Worm (Caenorhabditis elegans) whole organism, young adult: ENCODE results near the gene T22F3.11.

Experiments
- B0035.1 ChIP-seq: sonication (generic microtip); optimal IDR thresholded peaks from 2 replicates; lab custom pipeline; 2016; ENCODE audit warnings: missing genetic modification characterization, mild to moderate bottlenecking, missing compliant biosample characterization, missing genotype, missing genetic modification reagents
- B0336.3 ChIP-seq: fragments of 200-800 bp; sonication (Bioruptor generic); IDR thresholded peaks from 2 replicates; pipeline ENCODE4 v1.3.6; 2022; ENCODE audit warnings: missing genetic modification characterization, missing compliant biosample characterization
- D2030.7 ChIP-seq: fragments of 200-800 bp; sonication (Bioruptor generic); IDR thresholded peaks from 2 replicates; pipeline ENCODE4 v1.3.6; 2022; ENCODE audit warnings: missing genetic modification reagents, missing genetic modification characterization, missing compliant biosample characterization
- F22D6.2 ChIP-seq: sonication (generic microtip); optimal IDR thresholded peaks from 2 replicates; lab custom pipeline; 2016; ENCODE audit warnings: mild to moderate bottlenecking, missing genetic modification characterization, missing compliant biosample characterization
- F23B12.7 ChIP-seq: sonication (generic microtip); optimal IDR thresholded peaks from 2 replicates; lab custom pipeline; 2017; ENCODE audit warnings: missing genetic modification characterization, mild to moderate bottlenecking, missing compliant biosample characterization, antibody characterized with exemption, moderate library complexity; ENCODE audit not compliant: insufficient read depth
- F33H1.4 ChIP-seq: fragments of 200-800 bp; sonication (Bioruptor generic); IDR thresholded peaks from 2 replicates; pipeline ENCODE4 v1.3.6; 2022; ENCODE audit warnings: missing genetic modification reagents, missing genetic modification characterization, missing compliant biosample characterization
- F37B4.10 ChIP-seq: fragments of 200-800 bp; sonication (Bioruptor generic); IDR thresholded peaks from 2 replicates; pipeline ENCODE4 v1.3.6; 2022; ENCODE audit warnings: missing genetic modification characterization, missing compliant biosample characterization
- F55B11.4 ChIP-seq: sonication (generic microtip); optimal IDR thresholded peaks from 2 replicates; lab custom pipeline; 2016; ENCODE audit warnings: missing compliant biosample characterization, missing genetic modification characterization, borderline replicate concordance; ENCODE audit not compliant: insufficient read depth
- Y79H2A.3 ChIP-seq: fragments of 200-800 bp; sonication (Bioruptor generic); conservative IDR thresholded peaks from 2 replicates; pipeline ENCODE4 v1.3.6; 2022; ENCODE audit warnings: missing genetic modification reagents, missing genetic modification characterization, missing compliant biosample characterization
- ZK185.1 ChIP-seq: sonication (generic microtip); optimal IDR thresholded peaks from 2 replicates; lab custom pipeline; 2016; ENCODE audit warnings: mild to moderate bottlenecking, missing genetic modification characterization, missing compliant biosample characterization; ENCODE audit not compliant: poor library complexity, severe bottlenecking
- ama-1 ChIP-seq, 3 experiments: fragments of 150-350 bp in 1 of 3; sonication (generic microtip) in 2 of 3; optimal IDR thresholded peaks; 2 replicates each; lab custom pipeline; 2014 to 2018; ENCODE audit warnings: missing biosample characterization in 2 of 3, missing genetic modification characterization in 2 of 3, missing genetic modification reagents in 2 of 3
- atf-7 ChIP-seq: sonication (generic microtip); optimal IDR thresholded peaks from 2 replicates; lab custom pipeline; 2017; ENCODE audit warnings: mild to moderate bottlenecking, missing genetic modification characterization, missing compliant biosample characterization
- attf-5 ChIP-seq: fragments of 200-800 bp; sonication (Bioruptor generic); optimal IDR thresholded peaks from 2 replicates; lab custom pipeline; 2018; ENCODE audit warnings: mild to moderate bottlenecking, missing genetic modification characterization, missing compliant biosample characterization
- cebp-1 ChIP-seq, 2 experiments: fragments of 200-800 bp in 1 of 2; sonication (Bioruptor generic) in 1 of 2; sonication (generic microtip) in 1 of 2; IDR thresholded peaks in 1 of 2; optimal IDR thresholded peaks in 1 of 2; 2 replicates each; pipeline versions ENCODE4 v1.3.6 to Lab custom; 2017 to 2022; ENCODE audit warnings: missing compliant biosample characterization in 2 of 2, missing genetic modification characterization in 2 of 2, mild to moderate bottlenecking in 1 of 2, missing genetic modification reagents in 1 of 2, moderate library complexity in 1 of 2
- die-1 ChIP-seq: sonication (generic microtip); optimal IDR thresholded peaks from 2 replicates; lab custom pipeline; 2016; ENCODE audit warnings: missing genotype, mild to moderate bottlenecking, missing genetic modification characterization, missing compliant biosample characterization
- dox-1 ChIP-seq: fragments of 200-800 bp; sonication (Bioruptor generic); IDR thresholded peaks from 2 replicates; pipeline ENCODE4 v1.3.6; 2022; ENCODE audit warnings: missing genetic modification reagents, missing genetic modification characterization, missing compliant biosample characterization
- dpff-1 ChIP-seq: sonication (generic microtip); optimal IDR thresholded peaks from 2 replicates; lab custom pipeline; 2017; ENCODE audit warnings: mild to moderate bottlenecking, missing genetic modification characterization, missing compliant biosample characterization
- efl-1 ChIP-seq: fragments of 150-350 bp; optimal IDR thresholded peaks from 2 replicates; lab custom pipeline; 2014; ENCODE audit warnings: missing biosample characterization, missing genetic modification reagents, missing genetic modification characterization
- fkh-3 ChIP-seq: sonication (generic microtip); optimal IDR thresholded peaks from 2 replicates; lab custom pipeline; 2016; ENCODE audit warnings: mild to moderate bottlenecking, missing genetic modification characterization, missing compliant biosample characterization
- gei-17 ChIP-seq: fragments of 200-800 bp; sonication (Bioruptor generic); optimal IDR thresholded peaks from 2 replicates; lab custom pipeline; 2018; ENCODE audit warnings: mild to moderate bottlenecking, missing genetic modification characterization, missing compliant biosample characterization
- lag-1 ChIP-seq: fragments of 200-800 bp; sonication (Bioruptor generic); IDR thresholded peaks from 2 replicates; pipeline ENCODE4 v1.3.6; 2022; ENCODE audit warnings: missing genetic modification reagents, missing genetic modification characterization, missing compliant biosample characterization
- let-526 ChIP-seq: fragments of 200-800 bp; sonication (Bioruptor generic); IDR thresholded peaks from 2 replicates; pipeline ENCODE4 v1.3.6; 2022; ENCODE audit warnings: missing genetic modification reagents, missing genetic modification characterization, missing compliant biosample characterization
- let-607 ChIP-seq, 2 experiments: fragments of 200-800 bp in 1 of 2; sonication (Bioruptor generic) in 1 of 2; sonication (generic microtip) in 1 of 2; optimal IDR thresholded peaks; 2 replicates each; lab custom pipeline; 2016 to 2018; ENCODE audit warnings: mild to moderate bottlenecking in 2 of 2, missing compliant biosample characterization in 2 of 2, missing genetic modification characterization in 2 of 2, moderate library complexity in 2 of 2, missing genotype in 1 of 2
- lin-54 ChIP-seq: fragments of 200-800 bp; sonication (Bioruptor generic); optimal IDR thresholded peaks from 2 replicates; lab custom pipeline; 2018; ENCODE audit warnings: mild to moderate bottlenecking, missing genetic modification characterization, missing compliant biosample characterization
- madf-10 ChIP-seq: sonication (generic microtip); optimal IDR thresholded peaks from 2 replicates; lab custom pipeline; 2016; ENCODE audit warnings: mild to moderate bottlenecking, missing genetic modification characterization, missing compliant biosample characterization
- mcd-1 ChIP-seq: fragments of 200-800 bp; sonication (Bioruptor generic); IDR thresholded peaks from 2 replicates; pipeline ENCODE4 v1.3.6; 2022; ENCODE audit warnings: missing genetic modification reagents, missing genetic modification characterization, missing compliant biosample characterization
- nfya-1 ChIP-seq: sonication (generic microtip); optimal IDR thresholded peaks from 2 replicates; lab custom pipeline; 2017; ENCODE audit warnings: antibody characterized with exemption, missing compliant biosample characterization, missing genetic modification characterization, borderline replicate concordance; ENCODE audit not compliant: insufficient read depth
- nfyb-1 ChIP-seq: fragments of 200-800 bp; sonication (Bioruptor generic); IDR thresholded peaks from 2 replicates; pipeline ENCODE4 v1.3.6; 2022; ENCODE audit warnings: missing genetic modification reagents, missing genetic modification characterization, missing compliant biosample characterization
- nhr-80 ChIP-seq: sonication (generic microtip); optimal IDR thresholded peaks from 2 replicates; lab custom pipeline; 2016; ENCODE audit warnings: missing genetic modification characterization, missing compliant biosample characterization
- nhr-90 ChIP-seq: sonication (generic microtip); optimal IDR thresholded peaks from 2 replicates; lab custom pipeline; 2016; ENCODE audit warnings: missing genotype, mild to moderate bottlenecking, missing genetic modification characterization, missing compliant biosample characterization
- pbrm-1 ChIP-seq: fragments of 200-800 bp; sonication (Bioruptor generic); IDR thresholded peaks from 2 replicates; pipeline ENCODE4 v1.3.6; 2022; ENCODE audit warnings: missing genetic modification reagents, missing genetic modification characterization, missing compliant biosample characterization
- rpc-1 ChIP-seq, 2 experiments: fragments of 150-350 bp in 1 of 2; sonication (generic microtip) in 1 of 2; optimal IDR thresholded peaks; 2 replicates each; lab custom pipeline; 2014 to 2018; ENCODE audit warnings: missing biosample characterization in 1 of 2, missing genetic modification characterization in 1 of 2, missing genetic modification reagents in 1 of 2, missing genotype in 1 of 2
- snpc-4 ChIP-seq, 5 experiments: fragments of 150-350 bp in 1 of 5; sonication (generic microtip) in 4 of 5; optimal IDR thresholded peaks; 2 replicates each; lab custom pipeline; 2014 to 2018; ENCODE audit warnings: missing genetic modification characterization in 5 of 5, missing biosample characterization in 3 of 5, antibody characterized with exemption in 2 of 5, mild to moderate bottlenecking in 2 of 5, missing compliant biosample characterization in 2 of 5, missing genotype in 2 of 5, moderate library complexity in 2 of 5, missing genetic modification reagents in 1 of 5
- tbp1 ChIP-seq: fragments of 200-800 bp; sonication (Bioruptor generic); optimal IDR thresholded peaks from 2 replicates; lab custom pipeline; 2018; ENCODE audit warnings: mild to moderate bottlenecking, missing genetic modification characterization, missing compliant biosample characterization
- unc-62 ChIP-seq: fragments of 150-350 bp; optimal IDR thresholded peaks from 2 replicates; lab custom pipeline; 2014; ENCODE audit warnings: missing biosample characterization, missing genetic modification reagents, missing genetic modification characterization
- ztf-18 ChIP-seq: sonication (generic microtip); optimal IDR thresholded peaks from 2 replicates; lab custom pipeline; 2016; ENCODE audit warnings: missing genotype, mild to moderate bottlenecking, missing genetic modification characterization, missing compliant biosample characterization
- ztf-22 ChIP-seq: fragments of 200-800 bp; sonication (Bioruptor generic); optimal IDR thresholded peaks from 2 replicates; lab custom pipeline; 2018; ENCODE audit warnings: mild to moderate bottlenecking, missing genetic modification characterization, moderate library complexity, missing compliant biosample characterization

T22F3.11 gene

ce11 chrV:3644193-3644693 is 29.9 kb upstream of the T22F3.11 start, which contains the start of gene F59B1.8:
Gene F59B1.8, minus strand, starts transcription at chrV:3644243.
- TF ChIP-seq lin-54 (peak; percentile 14), efl-1 (GFP tag; lab: Kevin White, UChicago) (peak; percentile 8), D2030.7 (GFP tag; lab: Robert Waterston, UW) (no peak), nfyb-1 (0 out of 2 replicates have a peak, but pooled peaks have one; percentile 14), pbrm-1 (GFP tag; lab: Robert Waterston, UW) (no peak), ztf-18 (tag; lab: Kevin White, UChicago) (no peak), Y79H2A.3 (GFP tag; lab: Robert Waterston, UW) (no peak), dpff-1 (no peak), snpc-4 (GFP tag; optimal IDR thresholded peaks at IDR 0.05; lab: Kevin White, UChicago) (no peak), snpc-4 (tag; optimal IDR thresholded peaks at IDR 0.05; lab: Kevin White, UChicago) (peak in 1 of 4 experiments; percentile 59), attf-5 (peak; percentile 14), dox-1 (GFP tag; lab: Robert Waterston, UW) (peak; percentile 49; the same call in 1 of the 2 replicates), ZK185.1 (tag; lab: Kevin White, UChicago) (no peak), F55B11.4 (tag; lab: Kevin White, UChicago) (no peak), tbp1 (peak; percentile 56), fkh-3 (no peak), nhr-80 (tag; lab: Kevin White, UChicago) (peak; percentile 83), B0336.3 (GFP tag; lab: Robert Waterston, UW) (0 out of 2 replicates have a peak, but pooled peaks have one; percentile 20), ama-1 (optimal IDR thresholded peaks at IDR 0.05; lab: Kevin White, UChicago) (no peak), ama-1 (GFP tag; optimal IDR thresholded peaks at IDR 0.05; lab: Kevin White, UChicago) (no peak), nfya-1 (no peak), F37B4.10 (GFP tag; lab: Robert Waterston, UW) (no peak), rpc-1 (optimal IDR thresholded peaks at IDR 0.05; lab: Kevin White, UChicago) (no peak), rpc-1 (tag; optimal IDR thresholded peaks at IDR 0.05; lab: Kevin White, UChicago) (no peak), F23B12.7 (tag; lab: Kevin White, UChicago) (no peak), atf-7 (tag; lab: Kevin White, UChicago) (peak; percentile 99), F22D6.2 (no peak), mcd-1 (GFP tag; lab: Robert Waterston, UW) (no peak), lag-1 (GFP tag; lab: Robert Waterston, UW) (no peak), unc-62 (GFP tag; lab: Kevin White, UChicago) (peak; percentile 92), cebp-1 (GFP tag; IDR thresholded peaks at IDR 0.05; lab: Robert Waterston, UW) (peak; percentile 47; the same call in 1 of the 2 replicates), cebp-1 (tag; optimal IDR thresholded peaks at IDR 0.05; lab: Kevin White, UChicago) (peak; percentile 74), B0035.1 (tag; lab: Kevin White, UChicago) (no peak), madf-10 (tag; lab: Kevin White, UChicago) (peak; percentile 60), gei-17 (GFP tag; lab: Kevin White, UChicago) (peak; percentile 1), let-607 (tag; optimal IDR thresholded peaks at IDR 0.05; lab: Kevin White, UChicago) (peak in 1 of 2 experiments; percentile 23), F33H1.4 (GFP tag; lab: Robert Waterston, UW) (no peak), let-526 (GFP tag; lab: Robert Waterston, UW) (0 out of 2 replicates have a peak, but pooled peaks have one; percentile 9), nhr-90 (tag; lab: Kevin White, UChicago) (peak; percentile 23), die-1 (tag; lab: Kevin White, UChicago) (no peak), ztf-22 (GFP tag; lab: Kevin White, UChicago) (peak; percentile 45)
